Worm (Caenorhabditis elegans) whole organism, L1 larva: ENCODE results near the gene ntl-9.

ENCODE experiments used
- C34B4.2 ChIP-seq: sonication (generic microtip); optimal IDR thresholded peaks from 2 replicates; lab custom pipeline; 2017; ENCODE audit warnings: mild to moderate bottlenecking, missing genetic modification characterization, missing compliant biosample characterization
- elt-2 ChIP-seq: sonication (generic microtip); optimal IDR thresholded peaks from 2 replicates; lab custom pipeline; 2016; ENCODE audit warnings: missing genetic modification characterization, mild to moderate bottlenecking, inconsistent platforms, missing compliant biosample characterization, missing genetic modification reagents
- lin-13 ChIP-seq: fragments of 150-350 bp; optimal IDR thresholded peaks from 2 replicates; lab custom pipeline; 2014; ENCODE audit warnings: missing biosample characterization, missing genetic modification reagents, missing genetic modification characterization
- nhr-12 ChIP-seq: sonication (generic microtip); optimal IDR thresholded peaks from 2 replicates; lab custom pipeline; 2017; ENCODE audit warnings: missing biosample characterization, missing genetic modification characterization
- zag-1 ChIP-seq: fragments of 150-350 bp; optimal IDR thresholded peaks from 2 replicates; lab custom pipeline; 2014; ENCODE audit warnings: missing biosample characterization, missing genetic modification characterization
- ztf-11 ChIP-seq, 2 experiments: sonication (generic microtip); optimal IDR thresholded peaks; 2 replicates each; lab custom pipeline; 2016 to 2017; ENCODE audit warnings: missing genetic modification characterization in 2 of 2, missing biosample characterization in 1 of 2, missing compliant biosample characterization in 1 of 2

DNA sequence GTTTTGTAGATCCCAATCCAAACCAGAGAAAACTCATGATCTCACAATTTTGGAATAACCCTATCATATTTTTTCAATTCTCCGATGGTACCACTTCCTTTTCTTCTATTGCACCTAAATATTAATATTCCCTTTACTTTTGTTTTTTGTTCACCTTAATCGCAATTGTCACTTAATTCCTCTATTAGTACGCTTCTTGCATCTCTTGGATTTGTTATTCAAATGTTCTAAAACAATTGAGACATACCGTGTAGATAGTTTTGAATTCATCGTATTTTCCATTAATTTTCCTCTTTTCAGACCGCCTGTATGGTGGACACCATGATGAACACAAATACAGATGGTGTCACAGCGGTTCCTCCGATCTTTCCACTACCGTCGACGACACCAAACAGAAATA, 7.5 kb downstream of the ntl-9 start, which contains the start of gene flh-2:
- no peak for TF ChIP-seq ztf-11 (tag; optimal IDR thresholded peaks at IDR 0.05; lab: Kevin White, UChicago)
- no peak for TF ChIP-seq elt-2
- TF ChIP-seq lin-13 = no peak
- no peak for TF ChIP-seq C34B4.2 (tag; lab: Kevin White, UChicago)
- no peak for TF ChIP-seq zag-1
- no peak for TF ChIP-seq nhr-12 (tag; lab: Kevin White, UChicago)
